Worm (Caenorhabditis elegans) whole organism, dauer: ENCODE results near the gene K02E10.6.

Experiments
- unc-62 ChIP-seq: sonication (generic microtip); optimal IDR thresholded peaks from 2 replicates; lab custom pipeline; 2017; ENCODE audit warnings: missing biosample characterization, missing genetic modification reagents, missing genetic modification characterization

K02E10.6 gene

ce11 chrX:2482622-2483021 is at the start of gene K02E10.6:
Gene K02E10.6 (minus strand): TSS chrX:2482770.
- no peak for TF ChIP-seq unc-62 (GFP tag; lab: Kevin White, UChicago)

- no peak for TF ChIP-seq unc-62 (GFP tag; lab: Kevin White, UChicago)
Measured at ce11 chrX:2532357-2532756, 49.8 kb upstream of the K02E10.6 start, which contains the start of gene tbc-12. Gene tbc-12 (minus strand): TSS chrX:2532457.

DNA sequence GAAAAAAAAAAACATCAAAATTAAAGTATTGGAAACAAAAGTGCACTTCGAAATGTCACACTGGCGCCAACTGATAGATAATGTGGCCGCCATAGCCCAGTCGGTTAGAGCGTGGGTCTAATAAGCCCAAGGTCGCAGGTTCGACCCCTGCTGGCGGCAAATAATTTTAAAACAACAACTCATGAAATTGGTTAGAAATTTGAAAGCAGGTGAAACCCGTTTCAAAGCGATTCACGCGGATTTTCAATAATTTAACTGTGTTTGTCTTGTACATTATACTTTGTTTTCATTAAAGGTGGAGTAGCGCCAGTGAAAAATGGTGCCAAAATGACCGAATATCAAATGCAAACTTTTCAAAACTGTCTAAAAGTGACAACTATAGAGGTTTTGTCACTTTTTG is 48.7 kb upstream of the K02E10.6 start:
- no peak for TF ChIP-seq unc-62 (GFP tag; lab: Kevin White, UChicago)

- no peak for TF ChIP-seq unc-62 (GFP tag; lab: Kevin White, UChicago)
Measured at ce11 chrX:2527877-2528276, 45.3 kb upstream of the K02E10.6 start.

- no peak for TF ChIP-seq unc-62 (GFP tag; lab: Kevin White, UChicago)
Measured at ce11 chrX:2527194-2527593, 44.6 kb upstream of the K02E10.6 start.

- no peak for TF ChIP-seq unc-62 (GFP tag; lab: Kevin White, UChicago)
Measured at ce11 chrX:2526078-2526477, 43.5 kb upstream of the K02E10.6 start.

DNA sequence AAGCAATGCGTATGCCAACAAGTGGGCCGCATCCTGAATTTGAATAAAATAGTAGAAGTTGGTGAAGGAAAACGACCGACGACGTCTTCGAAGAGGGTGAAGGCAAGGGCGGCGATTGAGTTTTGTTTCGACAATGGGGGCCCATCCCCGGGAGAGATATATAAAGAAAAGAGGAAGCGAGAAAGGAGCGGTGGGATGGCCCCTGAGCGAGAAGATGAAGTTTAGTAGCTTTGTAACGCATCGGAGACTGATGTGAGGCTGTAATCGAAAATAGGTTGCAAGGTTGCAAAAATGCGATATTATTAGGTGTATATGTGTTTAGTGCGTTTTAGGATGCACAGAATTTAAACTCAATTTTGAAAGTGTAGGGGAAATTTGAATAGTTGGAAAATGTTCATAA is 40.1 kb upstream of the K02E10.6 start:
- no peak for TF ChIP-seq unc-62 (GFP tag; lab: Kevin White, UChicago)

ce11 chrX:2520461-2520860 is 37.9 kb upstream of the K02E10.6 start:
- no peak for TF ChIP-seq unc-62 (GFP tag; lab: Kevin White, UChicago)

DNA sequence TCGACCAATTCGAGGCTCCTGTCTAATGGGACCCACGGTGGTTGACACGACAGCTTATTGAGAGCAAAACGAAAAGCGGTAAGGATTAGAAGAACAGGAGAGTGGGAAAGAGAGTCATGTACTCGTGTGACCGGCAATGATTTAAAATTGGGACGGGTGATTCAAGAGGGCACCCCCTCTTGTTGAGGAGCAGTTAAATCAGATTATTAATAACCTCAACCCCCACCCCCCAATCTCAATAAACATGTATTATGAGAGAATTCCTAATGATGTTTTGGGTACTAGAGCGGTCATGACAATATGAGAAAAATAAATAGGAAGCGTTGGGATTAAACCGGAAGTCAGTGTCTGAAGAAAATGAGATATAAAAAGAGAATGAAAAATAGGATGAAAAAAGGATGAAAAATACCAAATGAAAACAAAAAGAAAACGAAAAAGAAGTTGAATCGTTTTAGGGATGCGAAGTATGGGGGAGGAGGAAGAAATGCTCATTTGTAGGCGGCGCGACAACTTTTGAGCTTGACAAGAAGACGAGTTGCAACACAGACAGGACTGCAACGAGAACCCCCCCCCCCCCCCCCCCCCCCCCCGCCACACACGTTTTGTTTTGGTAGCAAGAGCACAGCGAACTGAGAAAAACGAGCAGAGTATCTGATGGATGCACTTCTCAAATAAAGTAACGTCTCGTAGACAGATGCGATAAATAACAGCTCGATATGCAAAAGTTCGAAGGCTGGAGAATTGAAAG is 34.6 kb upstream of the K02E10.6 start:
- TF ChIP-seq unc-62 (GFP tag; lab: Kevin White, UChicago), result no peak

DNA sequence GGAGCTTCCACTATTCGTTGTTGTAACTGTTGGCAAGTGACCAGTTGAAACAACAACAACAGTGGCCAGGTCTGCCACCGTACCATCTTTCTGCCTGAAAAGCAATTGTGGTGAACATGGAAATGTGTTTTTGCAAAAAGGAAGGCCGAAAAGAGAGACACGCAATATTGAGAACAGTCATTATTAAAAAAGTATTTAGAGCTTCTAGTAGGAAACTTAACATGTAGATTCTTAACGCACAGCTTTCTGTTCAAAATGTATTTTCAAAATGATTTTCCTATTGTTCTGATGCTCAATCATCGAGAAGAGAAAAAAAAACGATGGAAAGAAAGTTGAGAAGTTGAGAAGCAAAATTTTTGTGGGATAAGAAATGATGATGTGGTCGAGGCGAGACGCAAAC is 32.7 kb upstream of the K02E10.6 start, which contains the start of gene syg-1:
Gene syg-1, minus strand, starts transcription at position 101 of the 400 bp plus-strand sequence.
- TF ChIP-seq unc-62 (GFP tag; lab: Kevin White, UChicago), result no peak

- no peak for TF ChIP-seq unc-62 (GFP tag; lab: Kevin White, UChicago)
Measured at ce11 chrX:2513667-2514198, 31.2 kb upstream of the K02E10.6 start.

ce11 chrX:2508449-2508848 is 25.9 kb upstream of the K02E10.6 start, which contains the start of gene K02E10.7:
Gene K02E10.7 (minus strand): TSS chrX:2508549.
- TF ChIP-seq unc-62 (GFP tag; lab: Kevin White, UChicago), result no peak

DNA sequence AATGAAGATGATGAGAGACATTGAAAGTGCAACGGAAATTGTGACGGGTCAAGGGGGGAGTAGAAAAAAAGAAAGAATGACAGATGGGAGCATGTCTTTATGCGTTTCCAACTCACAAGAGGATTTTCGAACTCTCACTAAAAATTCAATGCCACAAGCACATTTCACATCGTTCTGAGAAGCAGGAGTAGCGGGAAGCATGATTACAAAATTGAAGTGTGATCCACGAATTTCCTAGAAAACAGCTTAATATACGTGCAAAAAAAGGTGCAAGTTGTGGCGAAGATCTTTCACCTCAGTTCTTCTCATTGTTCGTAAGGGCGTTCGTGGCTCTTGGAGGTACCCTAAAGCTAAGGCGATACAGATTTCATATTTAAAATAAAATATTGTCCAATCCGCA is 24.2 kb upstream of the K02E10.6 start:
- no peak for TF ChIP-seq unc-62 (GFP tag; lab: Kevin White, UChicago)

- TF ChIP-seq unc-62 (GFP tag; lab: Kevin White, UChicago), result no peak
Measured at ce11 chrX:2497816-2498215, 15.2 kb upstream of the K02E10.6 start.

DNA sequence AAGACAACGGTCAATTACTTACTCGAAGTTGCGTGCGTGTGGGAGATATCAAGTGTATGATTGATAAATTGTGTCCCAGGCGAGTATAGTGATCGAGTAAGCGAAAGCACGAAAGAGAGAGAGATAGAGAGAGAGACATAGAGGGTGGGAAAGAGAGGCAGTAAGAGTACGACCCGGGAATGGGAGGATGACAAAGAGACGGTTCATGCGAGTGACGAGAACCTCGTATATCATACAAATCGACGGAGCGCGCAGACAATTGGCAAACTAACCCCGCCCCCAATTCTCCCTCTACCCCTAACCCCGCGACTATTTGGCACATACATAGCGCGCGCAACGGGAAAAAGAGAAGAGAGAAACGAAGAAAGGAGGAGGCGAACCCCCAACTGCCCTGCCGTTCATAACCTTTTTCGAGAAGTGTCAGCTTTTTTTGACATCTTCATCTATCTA is 13.3 kb upstream of the K02E10.6 start, which contains the start of gene rabr-1:
Gene rabr-1, plus strand, starts transcription at position 316 of the 450 bp plus-strand sequence.
- no peak for TF ChIP-seq unc-62 (GFP tag; lab: Kevin White, UChicago)

- TF ChIP-seq unc-62 (GFP tag; lab: Kevin White, UChicago), result no peak
Measured at ce11 chrX:2494296-2494695, 11.7 kb upstream of the K02E10.6 start.
